Fruit fly (Drosophila melanogaster) whole organism, embryonic: ENCODE measurements around the gene Rtca.

Experiments used
- Atf6 ChIP-seq: fragments of 200-800 bp; sonication (Bioruptor generic); IDR thresholded peaks from 2 replicates; pipeline ENCODE4 v1.3.6; 2022; ENCODE audit warnings: missing biosample characterization, missing genetic modification characterization
- CG11560 ChIP-seq: fragments of 200-800 bp; sonication (Bioruptor generic); IDR thresholded peaks from 3 replicates; pipeline ENCODE4 v1.3.6; 2022; ENCODE audit warnings: missing biosample characterization, missing genetic modification characterization
- CG12071 ChIP-seq: fragments of 200-800 bp; sonication (Bioruptor generic); optimal IDR thresholded peaks from 3 replicates; lab custom pipeline; 2018; ENCODE audit warnings: missing biosample characterization, mild to moderate bottlenecking, missing genetic modification characterization
- CG12104 ChIP-seq: fragments of 200-800 bp; sonication (Bioruptor generic); optimal IDR thresholded peaks from 3 replicates; lab custom pipeline; 2016; ENCODE audit warnings: missing biosample characterization, missing genetic modification characterization
- CG12299 ChIP-seq: fragments of 200-800 bp; sonication (Bioruptor generic); optimal IDR thresholded peaks from 2 replicates; lab custom pipeline; 2018; ENCODE audit warnings: missing biosample characterization, mild to moderate bottlenecking, missing genetic modification characterization
- CG13296 ChIP-seq: fragments of 200-800 bp; sonication (Bioruptor generic); optimal IDR thresholded peaks from 3 replicates; lab custom pipeline; 2018; ENCODE audit warnings: missing biosample characterization, mild to moderate bottlenecking, missing genetic modification characterization
- CG16863 ChIP-seq: fragments of 200-800 bp; sonication (Bioruptor generic); optimal IDR thresholded peaks from 3 replicates; lab custom pipeline; 2016; ENCODE audit warnings: missing biosample characterization, missing genetic modification characterization
- CG17568 ChIP-seq: fragments of 200-800 bp; sonication (Bioruptor generic); optimal IDR thresholded peaks from 2 replicates; lab custom pipeline; 2018; ENCODE audit warnings: missing biosample characterization, mild to moderate bottlenecking, missing genetic modification characterization, moderate library complexity
- CG2875 ChIP-seq: fragments of 200-800 bp; sonication (Bioruptor generic); optimal IDR thresholded peaks from 2 replicates; lab custom pipeline; 2017; ENCODE audit warnings: missing biosample characterization, mild to moderate bottlenecking, missing genetic modification characterization, missing genetic modification reagents
- CG31441 ChIP-seq: fragments of 200-800 bp; sonication (Bioruptor generic); IDR thresholded peaks from 2 replicates; pipeline ENCODE4 v1.3.6; 2022; ENCODE audit warnings: missing biosample characterization, missing genetic modification characterization
- CG33213 ChIP-seq: fragments of 200-800 bp; sonication (Bioruptor generic); optimal IDR thresholded peaks from 3 replicates; lab custom pipeline; 2016; ENCODE audit warnings: missing biosample characterization, missing genetic modification characterization
- CG3847 ChIP-seq: fragments of 200-800 bp; sonication (Bioruptor generic); IDR thresholded peaks from 2 replicates; pipeline ENCODE4 v1.3.6; 2022; ENCODE audit warnings: missing biosample characterization, missing genetic modification characterization
- CG4282 ChIP-seq: fragments of 200-800 bp; sonication (Bioruptor generic); optimal IDR thresholded peaks from 2 replicates; lab custom pipeline; 2016; ENCODE audit warnings: missing biosample characterization, missing genetic modification characterization
- CG4404 ChIP-seq: fragments of 200-800 bp; sonication (Bioruptor generic); IDR thresholded peaks from 2 replicates; pipeline ENCODE4 v1.3.6; 2022; ENCODE audit warnings: missing biosample characterization, missing genetic modification characterization
- CG4424 ChIP-seq: fragments of 200-800 bp; sonication (Bioruptor generic); optimal IDR thresholded peaks from 3 replicates; lab custom pipeline; 2016; ENCODE audit warnings: missing biosample characterization, missing genetic modification characterization
- CG4730 ChIP-seq: fragments of 200-800 bp; sonication (Bioruptor generic); IDR thresholded peaks from 2 replicates; pipeline ENCODE4 v1.3.6; 2022; ENCODE audit warnings: missing biosample characterization, missing genetic modification characterization
- CG5180 ChIP-seq: fragments of 200-800 bp; sonication (Bioruptor generic); optimal IDR thresholded peaks from 3 replicates; lab custom pipeline; 2017; ENCODE audit warnings: missing biosample characterization, missing genetic modification characterization, mild to moderate bottlenecking, moderate library complexity, missing genetic modification reagents
- CG8089 ChIP-seq: fragments of 200-800 bp; sonication (Bioruptor generic); optimal IDR thresholded peaks from 3 replicates; lab custom pipeline; 2016; ENCODE audit warnings: missing biosample characterization, missing genetic modification characterization
- CG9437 ChIP-seq: fragments of 200-800 bp; sonication (Bioruptor generic); optimal IDR thresholded peaks from 2 replicates; lab custom pipeline; 2018; ENCODE audit warnings: missing biosample characterization, mild to moderate bottlenecking, missing genetic modification characterization
- CG9932 ChIP-seq: fragments of 200-800 bp; sonication (Bioruptor generic); IDR thresholded peaks from 2 replicates; pipeline ENCODE4 v1.3.6; 2022; ENCODE audit warnings: missing biosample characterization, missing genetic modification characterization
- CrebB ChIP-seq: fragments of 200-800 bp; sonication (Bioruptor generic); optimal IDR thresholded peaks from 3 replicates; lab custom pipeline; 2018; ENCODE audit warnings: missing biosample characterization, mild to moderate bottlenecking, missing genetic modification characterization
- HLH4C ChIP-seq: fragments of 200-800 bp; sonication (Bioruptor generic); IDR thresholded peaks from 3 replicates; pipeline ENCODE4 v1.3.6; 2022; ENCODE audit warnings: missing biosample characterization, missing genetic modification characterization; ENCODE audit not compliant: partially characterized antibody
- Hmx ChIP-seq: fragments of 200-800 bp; sonication (Bioruptor generic); optimal IDR thresholded peaks from 2 replicates; lab custom pipeline; 2016; ENCODE audit warnings: missing biosample characterization, missing genetic modification characterization
- MBD-R2 ChIP-seq: fragments of 200-800 bp; sonication (Bioruptor generic); IDR thresholded peaks from 2 replicates; pipeline ENCODE4 v1.3.6; 2022; ENCODE audit warnings: missing biosample characterization, missing genetic modification characterization
- Meics ChIP-seq: fragments of 200-800 bp; sonication (Bioruptor generic); optimal IDR thresholded peaks from 2 replicates; lab custom pipeline; 2017; ENCODE audit warnings: missing biosample characterization, mild to moderate bottlenecking, missing genetic modification characterization
- NC2α ChIP-seq: fragments of 200-800 bp; sonication (Bioruptor generic); optimal IDR thresholded peaks from 2 replicates; lab custom pipeline; 2016; ENCODE audit warnings: missing biosample characterization, missing genetic modification characterization
- Oaz ChIP-seq: fragments of 200-800 bp; sonication (Bioruptor generic); IDR thresholded peaks from 2 replicates; pipeline ENCODE4 v1.3.6; 2022; ENCODE audit warnings: missing biosample characterization, missing genetic modification characterization
- Side ChIP-seq: fragments of 200-800 bp; sonication (Bioruptor generic); optimal IDR thresholded peaks from 2 replicates; lab custom pipeline; 2016; ENCODE audit warnings: missing biosample characterization, missing genetic modification characterization
- Sox100B ChIP-seq: fragments of 200-800 bp; sonication (Bioruptor generic); optimal IDR thresholded peaks from 3 replicates; lab custom pipeline; 2018; ENCODE audit warnings: missing biosample characterization, mild to moderate bottlenecking, missing genetic modification characterization
- Ssrp ChIP-seq: fragments of 200-800 bp; sonication (Bioruptor generic); optimal IDR thresholded peaks from 2 replicates; lab custom pipeline; 2018; ENCODE audit warnings: missing biosample characterization, mild to moderate bottlenecking, missing genetic modification characterization, moderate library complexity
- TFAM ChIP-seq: fragments of 200-800 bp; sonication (Bioruptor generic); optimal IDR thresholded peaks from 2 replicates; lab custom pipeline; 2017; ENCODE audit warnings: missing biosample characterization, missing genetic modification characterization, inconsistent platforms
- YL-1 ChIP-seq: fragments of 200-800 bp; sonication (Bioruptor generic); optimal IDR thresholded peaks from 3 replicates; lab custom pipeline; 2017; ENCODE audit warnings: missing biosample characterization, mild to moderate bottlenecking, missing genetic modification characterization
- aop ChIP-seq: fragments of 200-800 bp; sonication (Bioruptor generic); IDR thresholded peaks from 2 replicates; pipeline ENCODE4 v1.3.6; 2022; ENCODE audit warnings: missing biosample characterization, missing genetic modification characterization
- az2 ChIP-seq: fragments of 200-800 bp; sonication (Bioruptor generic); optimal IDR thresholded peaks from 3 replicates; lab custom pipeline; 2016; ENCODE audit warnings: missing biosample characterization, missing genetic modification characterization
- bab2 ChIP-seq: fragments of 200-800 bp; sonication (Bioruptor generic); optimal IDR thresholded peaks from 2 replicates; lab custom pipeline; 2016; ENCODE audit warnings: missing biosample characterization, missing genetic modification characterization
- crc ChIP-seq: fragments of 200-800 bp; sonication (Bioruptor generic); optimal IDR thresholded peaks from 2 replicates; lab custom pipeline; 2016; ENCODE audit warnings: missing biosample characterization, missing genetic modification characterization
- crp ChIP-seq, 2 experiments: fragments of 200-800 bp; sonication (Bioruptor generic); optimal IDR thresholded peaks; 2 replicates in 1 of 2; 3 replicates in 1 of 2; lab custom pipeline; 2017; ENCODE audit warnings: missing biosample characterization in 2 of 2, missing genetic modification characterization in 2 of 2, mild to moderate bottlenecking in 1 of 2, moderate library complexity in 1 of 2
- dati ChIP-seq: fragments of 200-800 bp; sonication (Bioruptor generic); IDR thresholded peaks from 2 replicates; pipeline ENCODE4 v1.3.6; 2022; ENCODE audit warnings: missing biosample characterization, missing genetic modification characterization
- gcm2 ChIP-seq: fragments of 200-800 bp; sonication (Bioruptor generic); optimal IDR thresholded peaks from 2 replicates; lab custom pipeline; 2016; ENCODE audit warnings: missing biosample characterization, missing genetic modification characterization
- gsb-n ChIP-seq: fragments of 200-800 bp; sonication (Bioruptor generic); optimal IDR thresholded peaks from 3 replicates; lab custom pipeline; 2018; ENCODE audit warnings: missing biosample characterization, mild to moderate bottlenecking, missing genetic modification characterization
- hb ChIP-seq: fragments of 200-800 bp; sonication (Bioruptor generic); IDR thresholded peaks from 3 replicates; pipeline ENCODE4 v1.3.6; 2022; ENCODE audit warnings: missing biosample characterization, missing genetic modification characterization; ENCODE audit not compliant: partially characterized antibody
- hth ChIP-seq: fragments of >200 bp; optimal IDR thresholded peaks from 2 replicates; lab custom pipeline; 2017; ENCODE audit warnings: inconsistent platforms
- ind ChIP-seq: fragments of 200-800 bp; sonication (Bioruptor generic); optimal IDR thresholded peaks from 3 replicates; lab custom pipeline; 2016; ENCODE audit warnings: missing biosample characterization, missing genetic modification characterization
- ken ChIP-seq: fragments of 200-800 bp; sonication (Bioruptor generic); IDR thresholded peaks from 3 replicates; pipeline ENCODE4 v1.3.6; 2022; ENCODE audit warnings: missing biosample characterization, missing genetic modification characterization
- lola ChIP-seq, 3 experiments: fragments of >200 bp in 2 of 3; fragments of 200-800 bp in 1 of 3; sonication (Bioruptor generic) in 1 of 3; optimal IDR thresholded peaks; 2 replicates each; lab custom pipeline; 2017 to 2019; ENCODE audit warnings: missing biosample characterization in 3 of 3, missing genetic modification characterization in 3 of 3, mild to moderate bottlenecking in 1 of 3, moderate library complexity in 1 of 3
- pfk ChIP-seq: fragments of 200-800 bp; sonication (Bioruptor generic); optimal IDR thresholded peaks from 2 replicates; lab custom pipeline; 2018; ENCODE audit warnings: missing biosample characterization, mild to moderate bottlenecking, missing genetic modification characterization, moderate library complexity
- rib ChIP-seq: fragments of 200-800 bp; sonication (Bioruptor generic); IDR thresholded peaks from 2 replicates; pipeline ENCODE4 v1.3.6; 2022; ENCODE audit warnings: missing biosample characterization, missing genetic modification characterization
- tin ChIP-seq: fragments of 200-800 bp; sonication (Bioruptor generic); optimal IDR thresholded peaks from 3 replicates; lab custom pipeline; 2016; ENCODE audit warnings: missing biosample characterization, missing genetic modification characterization
- ttk ChIP-seq: fragments of 200-800 bp; sonication (Bioruptor generic); IDR thresholded peaks from 2 replicates; pipeline ENCODE4 v2.1.2; 2022; ENCODE audit warnings: missing biosample characterization, missing genetic modification characterization

The Rtca gene

DNA sequence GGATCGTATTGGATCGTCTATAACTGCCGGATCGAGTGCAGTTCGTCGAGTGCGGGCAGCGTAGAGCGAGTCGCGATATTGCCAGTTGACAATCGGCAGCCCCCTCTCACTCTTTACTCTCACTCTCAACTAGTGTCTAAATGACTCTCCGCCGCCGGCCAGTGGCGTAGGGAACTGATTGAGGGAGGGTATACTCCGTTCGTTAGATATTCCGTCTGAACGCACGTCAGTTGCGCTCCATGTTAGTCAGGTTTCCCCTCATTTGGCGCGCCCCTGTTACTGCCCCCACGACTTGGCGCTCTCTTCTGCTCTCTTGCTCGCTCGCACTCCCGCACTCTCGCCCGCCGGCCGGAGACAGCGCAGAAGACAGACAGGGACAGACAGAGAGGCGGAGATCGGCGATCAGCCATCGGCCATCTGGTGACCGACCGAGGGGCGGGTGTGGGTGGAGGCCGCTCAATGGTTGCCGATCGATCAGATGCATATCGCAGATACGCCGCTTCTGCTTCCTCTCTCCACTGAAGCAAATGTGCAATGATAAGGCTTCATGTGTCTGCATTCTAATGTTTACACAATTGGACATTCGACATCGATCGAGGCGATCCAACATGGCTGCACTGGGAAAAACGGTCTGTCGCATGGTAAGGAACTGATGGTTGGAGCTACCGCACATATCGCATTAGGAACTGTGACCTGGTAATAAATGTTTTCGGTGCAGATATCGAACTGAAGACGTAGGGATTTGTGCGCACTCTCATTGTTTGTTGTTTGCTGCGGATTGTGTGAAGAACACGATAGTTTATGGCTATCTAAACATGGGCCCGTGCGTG is 21.9 kb upstream of the Rtca start, which contains the start of gene moody (continued):
- TF ChIP-seq hth (lab: Kevin White, UChicago): no peak
- TF ChIP-seq CG5180 (GFP tag; lab: Kevin White, UChicago): peak; percentile 89
- TF ChIP-seq CG33213 (GFP tag; lab: Kevin White, UChicago): peak; percentile 97
- TF ChIP-seq Oaz (GFP tag; lab: Robert Waterston, UW): peak; percentile 95
- peak; percentile 78 for TF ChIP-seq pfk (GFP tag; lab: Kevin White, UChicago)
- TF ChIP-seq ttk (GFP tag; lab: Robert Waterston, UW): peak; percentile 97
- peak; percentile 98 for TF ChIP-seq Atf6
- peak; percentile 94 for TF ChIP-seq CG12299 (tag; lab: Kevin White, UChicago)
- TF ChIP-seq CG2875 (GFP tag; lab: Kevin White, UChicago): peak; percentile 93
- peak in 1 of 2 experiments; percentile 66 for TF ChIP-seq crp (GFP tag; optimal IDR thresholded peaks at IDR 0.05; lab: Kevin White, UChicago)
- TF ChIP-seq YL-1 (GFP tag; lab: Kevin White, UChicago): peak; percentile 96
- peak; percentile 99 for TF ChIP-seq CG9932 (GFP tag; lab: Robert Waterston, UW)
- TF ChIP-seq lola (GFP tag; optimal IDR thresholded peaks at IDR 0.05; lab: Kevin White, UChicago): peak in 1 of 3 experiments; percentile 82
- TF ChIP-seq CG4404: peak; percentile 93
- peak; percentile 99 for TF ChIP-seq ken
- peak; percentile 99 for TF ChIP-seq ind
- TF ChIP-seq HLH4C: 0 out of 3 replicates have a peak, but pooled peaks have one; percentile 23
- peak; percentile 87 for TF ChIP-seq Hmx (GFP tag; lab: Kevin White, UChicago)
- TF ChIP-seq bab2 (GFP tag; lab: Kevin White, UChicago): peak; percentile 98
- peak; percentile 85 for TF ChIP-seq gsb-n (tag; lab: Kevin White, UChicago)
- peak; percentile 95 for TF ChIP-seq crc (GFP tag; lab: Kevin White, UChicago)
- TF ChIP-seq gcm2: peak; percentile 91
- peak; percentile 99 for TF ChIP-seq rib
- peak; percentile 90 for TF ChIP-seq CG11560 (tag; lab: Robert Waterston, UW)
- peak; percentile 97 for TF ChIP-seq CG4424
- peak; percentile 83 for TF ChIP-seq Sox100B (GFP tag; lab: Kevin White, UChicago)
- TF ChIP-seq CG3847 (GFP tag; lab: Robert Waterston, UW): peak; percentile 99
- no peak for TF ChIP-seq hb (GFP tag; lab: Robert Waterston, UW)
- peak; percentile 98 for TF ChIP-seq Meics (GFP tag; lab: Kevin White, UChicago)
- peak; percentile 98 for TF ChIP-seq CG13296 (GFP tag; lab: Kevin White, UChicago)
- TF ChIP-seq aop (GFP tag; lab: Robert Waterston, UW): peak; percentile 96
- peak; percentile 97 for TF ChIP-seq az2 (GFP tag; lab: Kevin White, UChicago)
- peak; percentile 97 for TF ChIP-seq dati
- peak; percentile 98 for TF ChIP-seq tin
- TF ChIP-seq Side (GFP tag; lab: Kevin White, UChicago): peak; percentile 98
- TF ChIP-seq MBD-R2 (GFP tag; lab: Robert Waterston, UW): peak; percentile 98
- peak; percentile 93 for TF ChIP-seq NC2α (GFP tag; lab: Kevin White, UChicago)
- TF ChIP-seq CG8089 (GFP tag; lab: Kevin White, UChicago): peak; percentile 94
- peak; percentile 97 for TF ChIP-seq CrebB (tag; lab: Kevin White, UChicago)
- TF ChIP-seq CG31441 (GFP tag; lab: Robert Waterston, UW): peak; percentile 88
- peak; percentile 66 for TF ChIP-seq TFAM
- TF ChIP-seq CG12104 (GFP tag; lab: Kevin White, UChicago): peak; percentile 86
- TF ChIP-seq CG12071: peak; percentile 98
- peak; percentile 79 for TF ChIP-seq CG9437 (GFP tag; lab: Kevin White, UChicago)
- TF ChIP-seq CG16863 (GFP tag; lab: Kevin White, UChicago): peak; percentile 97
- peak; percentile 84 for TF ChIP-seq Ssrp (tag; lab: Kevin White, UChicago)
- TF ChIP-seq CG4730 (GFP tag; lab: Robert Waterston, UW): peak; percentile 97
- peak; percentile 94 for TF ChIP-seq CG4282 (GFP tag; lab: Kevin White, UChicago)
- TF ChIP-seq CG17568 (GFP tag; lab: Kevin White, UChicago): peak; percentile 93
